Worm (Caenorhabditis elegans): ENCODE data around the gene C16C4.18.

The C16C4.18 gene

DNA sequence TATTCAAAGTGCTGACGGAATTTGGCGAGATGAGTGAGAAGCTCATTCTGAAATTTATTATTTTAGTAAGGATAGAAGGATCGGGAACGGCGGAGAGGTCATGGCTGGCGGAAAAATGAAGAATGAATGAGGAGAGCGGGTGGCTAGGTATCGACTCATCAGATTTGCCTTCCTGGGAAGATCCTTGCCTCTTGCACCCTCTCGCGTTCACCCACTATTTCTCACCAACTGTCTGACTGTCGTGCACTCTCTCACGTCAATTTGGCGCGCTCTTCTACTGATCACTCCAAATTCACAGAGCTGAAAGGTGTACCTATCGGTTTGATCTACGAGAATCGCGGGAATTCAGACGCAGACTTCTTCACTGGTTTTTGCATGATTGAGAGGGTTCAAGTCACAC lies 13.0 kb downstream of the C16C4.18 start, which contains the start of gene fbxb-97:
Gene fbxb-97 (minus strand): TSS at position 53 of the 400 bp plus-strand sequence.
- no peak for TF ChIP-seq egl-44 (GFP tag; IDR thresholded peaks at IDR 0.05)
- peak; percentile 42; the same call in 1 of the 2 replicates for TF ChIP-seq madf-6 (GFP tag; IDR thresholded peaks at IDR 0.05)
- no peak for TF ChIP-seq let-526 (GFP tag; IDR thresholded peaks at IDR 0.05)
- no peak for TF ChIP-seq madf-10 (tag; optimal IDR thresholded peaks at IDR 0.05)
- TF ChIP-seq ceh-58 (GFP tag; IDR thresholded peaks at IDR 0.05), result no peak
- no peak for TF ChIP-seq hlh-12 (tag; optimal IDR thresholded peaks at IDR 0.05)
- no peak for TF ChIP-seq ztf-18 (tag; optimal IDR thresholded peaks at IDR 0.05)
- TF ChIP-seq zim-3 (tag; optimal IDR thresholded peaks at IDR 0.05), result no peak
- no peak for TF ChIP-seq snpc-4 (GFP tag; optimal IDR thresholded peaks at IDR 0.05)
- TF ChIP-seq snpc-4 (tag; optimal IDR thresholded peaks at IDR 0.05), result no peak
- no peak for TF ChIP-seq D2030.7 (GFP tag; IDR thresholded peaks at IDR 0.05)
- TF ChIP-seq ceh-91 (GFP tag; IDR thresholded peaks at IDR 0.05), result no peak
- TF ChIP-seq rec-8 (tag; optimal IDR thresholded peaks at IDR 0.05), result no peak
- no peak for TF ChIP-seq ZK185.1 (tag; optimal IDR thresholded peaks at IDR 0.05; ENCODE audit: poor library complexity, severe bottlenecking)
- TF ChIP-seq hmg-1.2 (GFP tag; IDR thresholded peaks at IDR 0.05), result peak; percentile 20; the same call in 1 of the 2 replicates
- no peak for TF ChIP-seq lsl-1 (GFP tag; optimal IDR thresholded peaks at IDR 0.05)
- no peak for TF ChIP-seq bed-1 (GFP tag; IDR thresholded peaks at IDR 0.05)

DNA sequence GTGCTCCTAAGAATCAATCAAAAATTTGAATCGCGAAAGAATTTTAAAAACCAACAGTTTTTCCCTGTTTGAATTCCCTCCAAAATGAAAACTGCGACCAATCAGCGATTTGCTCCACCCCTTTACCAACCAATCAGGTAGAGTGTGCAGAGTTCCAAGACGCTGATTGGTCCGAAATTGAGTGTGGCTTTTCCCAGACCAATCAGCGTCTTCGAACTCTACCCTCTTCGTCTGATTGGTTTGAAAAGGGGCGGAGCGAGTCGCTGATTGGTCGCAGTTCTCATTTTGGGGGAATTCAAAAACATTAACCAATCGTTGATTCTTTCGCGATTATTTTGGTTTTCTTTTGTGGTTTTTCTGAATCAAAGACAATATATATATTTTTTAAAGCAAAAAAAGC lies 16.6 kb downstream of the C16C4.18 start:
- TF ChIP-seq nfyb-1 (GFP tag; IDR thresholded peaks at IDR 0.05) (peak; percentile 58; the same call in 1 of the 2 replicates), nfya-2 (GFP tag; IDR thresholded peaks at IDR 0.05) (no peak)

DNA sequence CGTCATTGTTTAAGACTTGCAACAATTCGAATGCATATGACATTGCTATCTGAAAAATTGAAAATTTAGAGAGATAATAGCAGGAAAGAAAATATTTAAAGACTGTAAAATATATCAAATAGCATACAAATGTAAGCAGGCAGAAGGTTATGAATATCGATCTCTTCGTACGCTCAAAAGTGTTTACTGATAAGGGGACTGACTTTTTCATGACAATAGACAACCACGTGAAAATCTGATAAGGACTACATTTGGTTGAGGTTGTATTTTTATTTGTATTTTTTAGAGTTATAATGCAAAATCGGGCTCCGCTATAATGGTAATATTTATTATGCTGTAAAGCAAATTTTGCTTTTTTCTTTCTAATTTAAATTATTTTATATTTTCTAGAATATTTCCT lies 18.2 kb downstream of the C16C4.18 start, which contains the start of the genes C52E2.5 and C52E2.4:
Gene C52E2.5 (minus strand): TSS at position 43 of the 400 bp plus-strand sequence.
Gene C52E2.4 (plus strand): TSS at position 252 of the 400 bp plus-strand sequence.
- peak; percentile 60 for TF ChIP-seq nhr-80 (tag; optimal IDR thresholded peaks at IDR 0.05)
- no peak for TF ChIP-seq cebp-1 (GFP tag; IDR thresholded peaks at IDR 0.05)
- TF ChIP-seq cebp-1 (tag; optimal IDR thresholded peaks at IDR 0.05), result no peak

DNA sequence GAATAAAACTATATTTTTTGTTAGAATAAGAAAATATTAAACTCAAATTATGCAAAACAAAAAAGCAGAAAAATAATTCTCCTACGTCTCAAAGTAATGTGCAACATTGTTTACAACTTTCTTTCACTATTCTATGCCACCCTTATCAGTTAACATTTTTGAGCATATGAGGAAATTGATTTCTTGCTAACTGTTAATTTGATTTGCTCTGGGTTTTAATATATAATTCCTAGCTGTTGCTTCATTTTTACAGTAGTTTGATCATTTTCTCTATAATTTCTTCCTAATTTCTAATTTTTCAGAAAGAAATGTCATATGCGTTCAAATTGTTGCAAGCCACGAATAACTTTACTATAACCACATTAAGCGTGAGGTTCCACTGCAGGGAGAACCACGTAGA lies 24.9 kb downstream of the C16C4.18 start, which contains the start of gene T08E11.1:
Gene T08E11.1 (plus strand): TSS at position 301 of the 400 bp plus-strand sequence.
- TF ChIP-seq egl-44 (GFP tag; IDR thresholded peaks at IDR 0.05) (no peak), ztf-3 (GFP tag; optimal IDR thresholded peaks at IDR 0.05) (no peak), pha-4 (tag; optimal IDR thresholded peaks at IDR 0.05) (no peak), Y53F4B.3 (GFP tag; IDR thresholded peaks at IDR 0.05) (no peak), K12H6.12 (tag; optimal IDR thresholded peaks at IDR 0.05) (no peak)

DNA sequence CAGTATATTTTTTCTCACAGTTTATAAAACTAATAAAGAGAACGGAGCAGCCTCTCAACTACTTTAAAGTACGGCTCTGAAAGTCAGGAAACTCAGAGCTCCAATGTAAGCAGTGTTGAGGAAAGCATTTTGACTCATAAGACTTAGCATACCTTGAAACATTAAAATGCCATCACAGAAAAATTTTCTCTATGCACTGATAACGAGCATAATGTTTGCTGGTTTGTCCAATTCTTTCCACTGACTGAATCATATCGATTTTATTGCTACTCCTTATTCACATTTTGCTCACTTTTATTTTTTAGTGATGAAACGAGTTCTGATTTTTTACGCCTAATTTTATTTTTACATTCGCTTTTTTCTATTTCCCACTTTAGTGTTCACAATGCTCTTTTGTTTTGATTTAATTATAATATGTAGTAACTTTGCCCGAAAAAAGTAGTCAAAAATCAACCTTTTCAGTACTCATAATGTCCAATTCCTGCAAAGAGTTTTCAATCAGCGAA lies 29.2 kb downstream of the C16C4.18 start, which contains the start of gene math-39:
Gene math-39 (plus strand): TSS at position 456 of the 506 bp plus-strand sequence.
- TF ChIP-seq Y95B8A.8 (GFP tag; IDR thresholded peaks at IDR 0.05) (no peak), nhr-80 (tag; optimal IDR thresholded peaks at IDR 0.05) (peak; percentile 24)

DNA sequence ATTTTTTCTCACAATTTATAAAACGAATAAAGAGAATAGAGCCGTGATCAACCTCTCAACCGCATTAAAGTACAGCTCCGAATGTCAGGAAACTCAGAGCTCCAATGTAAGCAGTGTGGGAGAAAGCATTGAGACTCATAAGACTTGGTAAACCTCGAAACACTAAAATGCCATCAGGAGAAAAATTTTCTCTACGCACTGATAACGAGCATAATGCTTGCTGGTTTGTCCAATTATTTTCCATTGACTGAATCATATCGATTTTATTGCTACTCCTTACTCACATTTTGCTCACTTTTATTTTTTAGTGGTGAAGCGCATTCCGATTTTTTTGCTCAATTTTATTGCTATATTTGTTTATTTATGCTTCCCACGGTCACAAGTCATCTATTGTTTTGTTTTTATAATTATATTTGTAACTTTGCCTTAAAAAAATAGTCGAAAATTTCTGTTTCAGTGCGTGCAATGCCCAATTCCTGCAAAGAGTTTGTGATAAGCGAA lies 30.9 kb downstream of the C16C4.18 start, which contains the start of gene math-40:
Gene math-40 (plus strand): TSS at position 451 of the 501 bp plus-strand sequence.
- TF ChIP-seq nhr-80 (tag; optimal IDR thresholded peaks at IDR 0.05) (peak; percentile 48), bed-2 (GFP tag; IDR thresholded peaks at IDR 0.05) (no peak)
